Worm (Caenorhabditis elegans) whole organism, late embryonic: ENCODE data around the gene Y38E10A.2.

Experiments used
- F13H6.1 ChIP-seq: sonication (generic microtip); optimal IDR thresholded peaks from 2 replicates; lab custom pipeline; 2016; ENCODE audit warnings: missing genetic modification characterization, missing compliant biosample characterization
- ama-1 ChIP-seq: fragments of 150-350 bp; optimal IDR thresholded peaks from 2 replicates; lab custom pipeline; 2014
- ceh-34 ChIP-seq: sonication (generic microtip); optimal IDR thresholded peaks from 2 replicates; lab custom pipeline; 2016; ENCODE audit warnings: mild to moderate bottlenecking, missing genetic modification characterization, missing compliant biosample characterization
- dmd-4 ChIP-seq: sonication (generic microtip); optimal IDR thresholded peaks from 2 replicates; lab custom pipeline; 2016; ENCODE audit warnings: borderline replicate concordance, missing genetic modification characterization, missing compliant biosample characterization
- elt-4 ChIP-seq: sonication (generic microtip); optimal IDR thresholded peaks from 2 replicates; lab custom pipeline; 2016; ENCODE audit warnings: missing genetic modification characterization, missing compliant biosample characterization
- fkh-6 ChIP-seq: sonication (generic microtip); optimal IDR thresholded peaks from 2 replicates; lab custom pipeline; 2016; ENCODE audit warnings: missing genetic modification characterization, missing compliant biosample characterization
- hlh-6 ChIP-seq: sonication (generic microtip); optimal IDR thresholded peaks from 2 replicates; lab custom pipeline; 2016; ENCODE audit warnings: missing genotype, missing genetic modification characterization, missing compliant biosample characterization
- lim-6 ChIP-seq: sonication (generic microtip); optimal IDR thresholded peaks from 2 replicates; lab custom pipeline; 2016; ENCODE audit warnings: missing genetic modification characterization, missing compliant biosample characterization
- nhr-11 ChIP-seq: fragments of 150-350 bp; optimal IDR thresholded peaks from 2 replicates; lab custom pipeline; 2014; ENCODE audit warnings: missing biosample characterization, missing genetic modification characterization
- nhr-232 ChIP-seq: sonication (generic microtip); optimal IDR thresholded peaks from 2 replicates; lab custom pipeline; 2016; ENCODE audit warnings: missing genetic modification characterization, missing compliant biosample characterization
- pha-4 ChIP-seq: fragments of 150-350 bp; optimal IDR thresholded peaks from 2 replicates; lab custom pipeline; 2018; ENCODE audit warnings: missing biosample characterization, missing genetic modification reagents, missing genetic modification characterization
- pqm-1 ChIP-seq: sonication (generic microtip); optimal IDR thresholded peaks from 2 replicates; lab custom pipeline; 2016; ENCODE audit warnings: missing genetic modification characterization, missing compliant biosample characterization
- sox-4 ChIP-seq: sonication (generic microtip); optimal IDR thresholded peaks from 2 replicates; lab custom pipeline; 2017; ENCODE audit warnings: mild to moderate bottlenecking, missing genetic modification characterization, inconsistent platforms, missing compliant biosample characterization
- tbx-2 ChIP-seq: sonication (generic microtip); optimal IDR thresholded peaks from 2 replicates; lab custom pipeline; 2016; ENCODE audit warnings: missing genetic modification characterization, missing compliant biosample characterization

DNA sequence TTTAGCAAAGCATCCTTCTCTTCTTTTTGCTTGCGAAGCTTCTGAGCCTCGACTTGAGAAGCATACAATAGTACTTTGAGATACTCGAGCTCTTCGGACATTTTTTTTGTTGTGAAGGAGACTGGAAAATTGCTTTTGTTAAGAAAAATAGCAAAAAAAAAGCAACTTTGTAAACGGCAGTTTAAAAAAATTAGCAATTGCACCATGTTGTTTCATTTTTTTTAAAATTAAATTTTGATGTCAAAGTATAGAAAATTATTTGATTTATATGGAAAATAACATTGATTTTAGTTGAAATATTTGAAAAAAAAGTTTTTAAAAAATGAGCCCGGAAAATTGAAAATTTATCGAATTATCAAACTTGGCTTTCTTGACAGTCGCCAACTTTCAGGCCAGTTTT, 1.2 kb upstream of the Y38E10A.2 start, which contains the start of gene Y38E10A.3:
- TF ChIP-seq F13H6.1, result no peak
- TF ChIP-seq sox-4 (tag; lab: Kevin White, UChicago), result no peak
- no peak for TF ChIP-seq dmd-4
- TF ChIP-seq hlh-6 (tag; lab: Kevin White, UChicago), result no peak
- no peak for TF ChIP-seq nhr-232
- TF ChIP-seq pha-4 (tag; lab: Kevin White, UChicago), result no peak
- TF ChIP-seq pqm-1 (tag; lab: Kevin White, UChicago), result no peak
- no peak for TF ChIP-seq nhr-11 (tag; lab: Kevin White, UChicago)
- no peak for TF ChIP-seq ama-1 (lab: Kevin White, UChicago)
- no peak for TF ChIP-seq tbx-2 (tag; lab: Kevin White, UChicago)
- TF ChIP-seq elt-4 (tag; lab: Kevin White, UChicago), result no peak
- TF ChIP-seq ceh-34 (tag; lab: Kevin White, UChicago), result no peak
- TF ChIP-seq lim-6 (tag; lab: Kevin White, UChicago), result no peak
- TF ChIP-seq fkh-6, result no peak
